Worm (Caenorhabditis elegans) whole organism, young adult: Measurements from ENCODE around the gene T23F2.3.

Experiments
- B0261.1 ChIP-seq: sonication (generic microtip); optimal IDR thresholded peaks from 2 replicates; lab custom pipeline; 2016; ENCODE audit warnings: mild to moderate bottlenecking, missing genetic modification characterization, moderate library complexity, missing compliant biosample characterization
- D2030.7 ChIP-seq: fragments of 200-800 bp; sonication (Bioruptor generic); IDR thresholded peaks from 2 replicates; pipeline ENCODE4 v1.3.6; 2022; ENCODE audit warnings: missing genetic modification reagents, missing genetic modification characterization, missing compliant biosample characterization
- F22D6.2 ChIP-seq: sonication (generic microtip); optimal IDR thresholded peaks from 2 replicates; lab custom pipeline; 2016; ENCODE audit warnings: mild to moderate bottlenecking, missing genetic modification characterization, missing compliant biosample characterization
- F37B4.10 ChIP-seq: fragments of 200-800 bp; sonication (Bioruptor generic); IDR thresholded peaks from 2 replicates; pipeline ENCODE4 v1.3.6; 2022; ENCODE audit warnings: missing genetic modification characterization, missing compliant biosample characterization
- F52B5.7 ChIP-seq: sonication (generic microtip); optimal IDR thresholded peaks from 2 replicates; lab custom pipeline; 2016; ENCODE audit warnings: mild to moderate bottlenecking, missing genetic modification characterization, missing compliant biosample characterization
- T07F8.4 ChIP-seq: sonication (generic microtip); optimal IDR thresholded peaks from 2 replicates; lab custom pipeline; 2016; ENCODE audit warnings: mild to moderate bottlenecking, missing genetic modification characterization, moderate library complexity, missing compliant biosample characterization
- Y53G8AR.9 ChIP-seq: fragments of 200-800 bp; sonication (Bioruptor generic); conservative IDR thresholded peaks from 2 replicates; pipeline ENCODE4 v1.3.6; 2022; ENCODE audit warnings: missing genetic modification reagents, missing genetic modification characterization, missing compliant biosample characterization
- Y95B8A.8 ChIP-seq: fragments of 200-800 bp; sonication (Bioruptor generic); IDR thresholded peaks from 2 replicates; pipeline ENCODE4 v1.3.6; 2022; ENCODE audit warnings: missing genetic modification reagents, missing genetic modification characterization, missing compliant biosample characterization
- attf-3 ChIP-seq: fragments of 200-800 bp; sonication (Bioruptor generic); conservative IDR thresholded peaks from 2 replicates; pipeline ENCODE4 v1.3.6; 2022; ENCODE audit warnings: missing genetic modification reagents, missing genetic modification characterization, missing compliant biosample characterization
- ccch-3 ChIP-seq: fragments of 200-800 bp; sonication (Bioruptor generic); optimal IDR thresholded peaks from 2 replicates; lab custom pipeline; 2018; ENCODE audit warnings: mild to moderate bottlenecking, missing genetic modification characterization, missing compliant biosample characterization
- cebp-1 ChIP-seq, 2 experiments: fragments of 200-800 bp in 1 of 2; sonication (Bioruptor generic) in 1 of 2; sonication (generic microtip) in 1 of 2; IDR thresholded peaks in 1 of 2; optimal IDR thresholded peaks in 1 of 2; 2 replicates each; pipeline versions ENCODE4 v1.3.6 to Lab custom; 2017 to 2022; ENCODE audit warnings: missing compliant biosample characterization in 2 of 2, missing genetic modification characterization in 2 of 2, mild to moderate bottlenecking in 1 of 2, missing genetic modification reagents in 1 of 2, moderate library complexity in 1 of 2
- ceh-79 ChIP-seq: sonication (generic microtip); optimal IDR thresholded peaks from 2 replicates; lab custom pipeline; 2017; ENCODE audit warnings: mild to moderate bottlenecking, missing genetic modification characterization, missing compliant biosample characterization
- chd-7 ChIP-seq: sonication (generic microtip); optimal IDR thresholded peaks from 2 replicates; lab custom pipeline; 2016; ENCODE audit warnings: mild to moderate bottlenecking, missing genetic modification characterization, moderate library complexity, missing compliant biosample characterization
- die-1 ChIP-seq: sonication (generic microtip); optimal IDR thresholded peaks from 2 replicates; lab custom pipeline; 2016; ENCODE audit warnings: missing genotype, mild to moderate bottlenecking, missing genetic modification characterization, missing compliant biosample characterization
- dpff-1 ChIP-seq: sonication (generic microtip); optimal IDR thresholded peaks from 2 replicates; lab custom pipeline; 2017; ENCODE audit warnings: mild to moderate bottlenecking, missing genetic modification characterization, missing compliant biosample characterization
- ets-4 ChIP-seq: fragments of 200-800 bp; sonication (Bioruptor generic); optimal IDR thresholded peaks from 2 replicates; lab custom pipeline; 2018; ENCODE audit warnings: mild to moderate bottlenecking, missing genetic modification characterization, missing compliant biosample characterization
- fkh-3 ChIP-seq: sonication (generic microtip); optimal IDR thresholded peaks from 2 replicates; lab custom pipeline; 2016; ENCODE audit warnings: mild to moderate bottlenecking, missing genetic modification characterization, missing compliant biosample characterization
- him-1 ChIP-seq: sonication (generic microtip); optimal IDR thresholded peaks from 2 replicates; lab custom pipeline; 2016; ENCODE audit warnings: missing genotype, missing genetic modification reagents, missing genetic modification characterization, missing compliant biosample characterization
- hmg-1.2 ChIP-seq: fragments of 200-800 bp; sonication (Bioruptor generic); IDR thresholded peaks from 2 replicates; pipeline ENCODE4 v1.3.6; 2022; ENCODE audit warnings: missing genetic modification reagents, missing genetic modification characterization, missing compliant biosample characterization
- hsf-1 ChIP-seq: fragments of 200-800 bp; sonication (Bioruptor generic); IDR thresholded peaks from 2 replicates; pipeline ENCODE4 v1.3.6; 2022; ENCODE audit warnings: missing genetic modification reagents, missing genetic modification characterization, missing compliant biosample characterization
- lag-1 ChIP-seq: fragments of 200-800 bp; sonication (Bioruptor generic); IDR thresholded peaks from 2 replicates; pipeline ENCODE4 v1.3.6; 2022; ENCODE audit warnings: missing genetic modification reagents, missing genetic modification characterization, missing compliant biosample characterization
- let-526 ChIP-seq: fragments of 200-800 bp; sonication (Bioruptor generic); IDR thresholded peaks from 2 replicates; pipeline ENCODE4 v1.3.6; 2022; ENCODE audit warnings: missing genetic modification reagents, missing genetic modification characterization, missing compliant biosample characterization
- let-607 ChIP-seq, 2 experiments: fragments of 200-800 bp in 1 of 2; sonication (Bioruptor generic) in 1 of 2; sonication (generic microtip) in 1 of 2; optimal IDR thresholded peaks; 2 replicates each; lab custom pipeline; 2016 to 2018; ENCODE audit warnings: mild to moderate bottlenecking in 2 of 2, missing compliant biosample characterization in 2 of 2, missing genetic modification characterization in 2 of 2, moderate library complexity in 2 of 2, missing genotype in 1 of 2
- lin-26 ChIP-seq: fragments of 200-800 bp; sonication (Bioruptor generic); IDR thresholded peaks from 2 replicates; pipeline ENCODE4 v1.3.6; 2022; ENCODE audit warnings: missing genetic modification reagents, missing genetic modification characterization, missing compliant biosample characterization
- lin-54 ChIP-seq: fragments of 200-800 bp; sonication (Bioruptor generic); optimal IDR thresholded peaks from 2 replicates; lab custom pipeline; 2018; ENCODE audit warnings: mild to moderate bottlenecking, missing genetic modification characterization, missing compliant biosample characterization
- madf-3 ChIP-seq: fragments of 200-800 bp; sonication (Bioruptor generic); IDR thresholded peaks from 2 replicates; pipeline ENCODE4 v1.3.6; 2022; ENCODE audit warnings: missing genetic modification reagents, missing genetic modification characterization, missing compliant biosample characterization
- mel-28 ChIP-seq: sonication (generic microtip); optimal IDR thresholded peaks from 2 replicates; lab custom pipeline; 2016; ENCODE audit warnings: borderline replicate concordance, mild to moderate bottlenecking, missing genetic modification characterization, missing compliant biosample characterization
- nfya-2 ChIP-seq: fragments of 200-800 bp; sonication (Bioruptor generic); IDR thresholded peaks from 2 replicates; pipeline ENCODE4 v1.3.6; 2022; ENCODE audit warnings: missing genetic modification reagents, missing genetic modification characterization, missing compliant biosample characterization
- nhr-179 ChIP-seq: sonication (generic microtip); optimal IDR thresholded peaks from 2 replicates; lab custom pipeline; 2016; ENCODE audit warnings: mild to moderate bottlenecking, missing genetic modification characterization, missing compliant biosample characterization
- nhr-27 ChIP-seq: fragments of 200-800 bp; sonication (Bioruptor generic); optimal IDR thresholded peaks from 2 replicates; lab custom pipeline; 2018; ENCODE audit warnings: mild to moderate bottlenecking, missing genetic modification characterization, moderate library complexity, missing compliant biosample characterization
- pbrm-1 ChIP-seq: fragments of 200-800 bp; sonication (Bioruptor generic); IDR thresholded peaks from 2 replicates; pipeline ENCODE4 v1.3.6; 2022; ENCODE audit warnings: missing genetic modification reagents, missing genetic modification characterization, missing compliant biosample characterization
- rec-8 ChIP-seq, 2 experiments: sonication (generic microtip); optimal IDR thresholded peaks; 2 replicates each; lab custom pipeline; 2016; ENCODE audit warnings: mild to moderate bottlenecking in 2 of 2, missing genetic modification characterization in 2 of 2, missing genetic modification reagents in 2 of 2, missing genotype in 2 of 2, missing biosample characterization in 1 of 2, missing compliant biosample characterization in 1 of 2, moderate library complexity in 1 of 2
- snpc-3.4 ChIP-seq: sonication (generic microtip); optimal IDR thresholded peaks from 2 replicates; lab custom pipeline; 2017; ENCODE audit warnings: missing genetic modification characterization, mild to moderate bottlenecking, missing compliant biosample characterization, antibody characterized with exemption, moderate library complexity, missing genotype, missing genetic modification reagents
- somi-1 ChIP-seq: fragments of 200-800 bp; sonication (Bioruptor generic); optimal IDR thresholded peaks from 2 replicates; lab custom pipeline; 2018; ENCODE audit warnings: mild to moderate bottlenecking, missing genetic modification characterization, missing compliant biosample characterization
- tbp1 ChIP-seq: fragments of 200-800 bp; sonication (Bioruptor generic); optimal IDR thresholded peaks from 2 replicates; lab custom pipeline; 2018; ENCODE audit warnings: mild to moderate bottlenecking, missing genetic modification characterization, missing compliant biosample characterization
- zfh-2 ChIP-seq: fragments of 200-800 bp; sonication (Bioruptor generic); conservative IDR thresholded peaks from 2 replicates; pipeline ENCODE4 v1.3.6; 2022; ENCODE audit warnings: missing genetic modification reagents, missing genetic modification characterization, missing compliant biosample characterization
- ztf-18 ChIP-seq: sonication (generic microtip); optimal IDR thresholded peaks from 2 replicates; lab custom pipeline; 2016; ENCODE audit warnings: missing genotype, mild to moderate bottlenecking, missing genetic modification characterization, missing compliant biosample characterization
- ztf-22 ChIP-seq: fragments of 200-800 bp; sonication (Bioruptor generic); optimal IDR thresholded peaks from 2 replicates; lab custom pipeline; 2018; ENCODE audit warnings: mild to moderate bottlenecking, missing genetic modification characterization, moderate library complexity, missing compliant biosample characterization
- ztf-25 ChIP-seq: fragments of 200-800 bp; sonication (Bioruptor generic); IDR thresholded peaks from 2 replicates; pipeline ENCODE4 v1.3.6; 2022; ENCODE audit warnings: missing genetic modification reagents, missing genetic modification characterization, missing compliant biosample characterization
- ztf-26 ChIP-seq: sonication (generic microtip); optimal IDR thresholded peaks from 2 replicates; lab custom pipeline; 2017; ENCODE audit warnings: missing genetic modification characterization, missing compliant biosample characterization

T23F2.3 gene

DNA sequence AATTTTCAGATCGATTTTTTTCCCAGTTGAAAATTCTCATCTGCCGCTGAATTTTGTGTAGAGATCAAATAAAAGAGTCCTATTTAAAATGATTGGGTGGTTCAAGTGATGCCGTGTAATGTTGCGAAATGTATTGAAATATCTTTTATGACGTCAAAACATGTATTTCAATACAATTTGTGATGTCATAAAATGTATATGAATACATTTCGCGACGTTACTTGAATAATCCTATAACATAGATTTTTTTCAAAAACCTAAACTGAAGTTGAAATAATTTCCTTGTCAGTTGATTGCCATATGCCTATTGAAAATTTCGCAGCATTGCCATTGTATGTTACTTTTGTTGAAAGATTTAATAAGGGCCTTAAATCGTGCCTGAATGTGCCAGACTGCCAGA lies 22.6 kb downstream of the T23F2.3 start, which contains the start of gene F55D1.1:
TSS of gene F55D1.1 (plus strand) at position 301 of the 400 bp plus-strand sequence.
- TF ChIP-seq attf-3 (GFP tag; lab: Robert Waterston, UW), result no peak
- TF ChIP-seq pbrm-1, result no peak
- TF ChIP-seq die-1 (tag; lab: Kevin White, UChicago), result no peak
- no peak for TF ChIP-seq somi-1
- no peak for TF ChIP-seq ccch-3 (GFP tag; lab: Kevin White, UChicago)
- TF ChIP-seq nfya-2 (GFP tag; lab: Robert Waterston, UW), result no peak
- TF ChIP-seq let-607 (tag; optimal IDR thresholded peaks at IDR 0.05; lab: Kevin White, UChicago), result no peak
- TF ChIP-seq T07F8.4 (tag; lab: Kevin White, UChicago), result no peak

DNA sequence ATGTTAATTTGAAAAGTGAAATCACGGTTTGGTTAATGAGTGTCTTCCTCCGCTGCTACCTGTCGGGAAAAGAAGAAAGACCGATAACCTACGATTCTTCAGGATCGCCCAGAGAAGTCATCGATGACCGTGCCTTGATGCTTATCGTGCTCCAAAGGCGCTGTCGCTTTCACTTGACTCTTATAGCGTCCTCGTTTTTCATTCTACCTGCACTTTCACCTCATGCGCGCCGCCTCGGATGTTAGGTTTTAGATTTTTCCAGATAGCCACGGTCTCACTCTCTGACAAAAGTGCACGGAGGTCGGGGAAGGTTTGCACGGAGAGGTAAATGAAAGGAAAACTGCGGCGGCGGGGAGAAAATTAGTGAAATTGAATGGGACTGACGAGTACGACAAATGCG lies 23.3 kb downstream of the T23F2.3 start:
- no peak for TF ChIP-seq hsf-1 (GFP tag; lab: Robert Waterston, UW)
- 0 out of 2 replicates have a peak, but pooled peaks have one; percentile 17 for TF ChIP-seq zfh-2

DNA sequence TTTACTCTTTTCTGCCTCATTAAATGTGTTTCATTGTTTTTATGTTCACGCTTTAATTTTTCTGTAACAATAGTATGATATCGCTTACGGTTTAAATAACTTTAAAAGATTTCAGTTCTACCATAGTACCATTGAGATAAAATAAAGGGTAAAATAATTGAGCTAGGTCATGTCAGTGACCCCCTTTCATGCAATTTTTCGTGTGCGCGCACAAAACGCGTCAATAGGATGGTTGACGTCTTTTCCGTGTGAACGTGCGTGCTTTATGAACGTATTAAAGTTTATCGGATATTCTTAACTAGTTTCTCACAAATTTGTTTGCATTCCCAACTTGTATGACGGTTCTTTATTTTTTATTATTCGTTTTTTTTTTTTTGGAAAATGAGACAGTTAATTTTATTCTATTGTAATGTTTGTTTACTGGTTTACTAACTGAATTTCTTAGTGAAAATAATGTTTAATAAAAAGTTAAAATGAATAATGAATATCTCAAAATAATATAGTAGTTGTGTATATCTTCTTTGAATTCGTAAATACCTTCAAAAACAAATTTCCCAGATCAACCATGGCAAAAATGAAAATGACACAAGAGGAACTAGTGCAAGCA lies 26.1 kb downstream of the T23F2.3 start, which contains the start of gene C25F6.1:
TSS of gene C25F6.1 (plus strand) at position 557 of the 607 bp plus-strand sequence.
- TF ChIP-seq Y95B8A.8 (GFP tag; lab: Robert Waterston, UW) (no peak), ztf-18 (peak; percentile 78)

DNA sequence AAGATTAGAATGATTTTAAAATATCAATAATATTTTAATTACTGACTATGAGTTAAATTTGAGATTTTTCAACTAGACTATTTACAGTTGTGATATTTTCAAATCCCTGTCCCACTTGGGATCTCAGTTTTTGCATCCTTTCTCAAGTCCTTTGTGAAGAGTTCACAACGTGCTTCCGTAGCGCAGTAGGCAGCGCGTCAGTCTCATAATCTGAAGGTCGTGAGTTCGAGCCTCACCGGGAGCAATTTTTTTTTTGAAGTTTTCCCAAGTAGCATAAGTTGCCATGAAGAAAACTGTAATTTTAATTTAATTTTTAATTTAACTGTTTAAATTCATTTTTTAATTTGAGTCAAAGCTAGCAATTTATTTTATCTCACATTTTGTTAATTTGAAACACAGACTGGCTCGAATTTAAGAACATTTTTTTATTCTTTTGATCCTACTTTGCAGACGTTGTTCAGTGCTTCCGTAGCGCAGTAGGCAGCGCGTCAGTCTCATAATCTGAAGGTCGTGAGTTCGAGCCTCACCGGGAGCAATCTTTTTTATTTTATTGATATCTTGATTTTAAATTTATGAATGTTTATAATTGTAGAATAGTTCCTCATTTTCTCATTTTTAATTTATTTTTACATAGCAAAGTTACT lies 26.7 kb downstream of the T23F2.3 start:
- TF ChIP-seq ztf-26 (no peak), hmg-1.2 (peak; percentile 41; the same call in 1 of the 2 replicates), him-1 (tag; lab: Kevin White, UChicago) (peak; percentile 68), tbp1 (peak; percentile 85), lin-54 (GFP tag; lab: Kevin White, UChicago) (peak; percentile 9), D2030.7 (peak; percentile 73; the same call in 1 of the 2 replicates), fkh-3 (tag; lab: Kevin White, UChicago) (no peak), ztf-22 (GFP tag; lab: Kevin White, UChicago) (no peak), snpc-3.4 (peak; percentile 63), ets-4 (GFP tag; lab: Kevin White, UChicago) (no peak), lag-1 (GFP tag; lab: Robert Waterston, UW) (no peak), Y53G8AR.9 (GFP tag; lab: Robert Waterston, UW) (no peak), rec-8 (tag; optimal IDR thresholded peaks at IDR 0.05; lab: Kevin White, UChicago) (peak in 1 of 2 experiments; percentile 13), ztf-25 (GFP tag; lab: Robert Waterston, UW) (0 out of 2 replicates have a peak, but pooled peaks have one; percentile 28), mel-28 (no peak), lin-26 (GFP tag; lab: Robert Waterston, UW) (peak; percentile 83), chd-7 (no peak), dpff-1 (no peak), B0261.1 (peak; percentile 78), nhr-179 (tag; lab: Kevin White, UChicago) (no peak), nhr-27 (no peak), pbrm-1 (peak; percentile 53), F22D6.2 (tag; lab: Kevin White, UChicago) (no peak), F37B4.10 (GFP tag; lab: Robert Waterston, UW) (no peak), cebp-1 (GFP tag; IDR thresholded peaks at IDR 0.05; lab: Robert Waterston, UW) (no peak), cebp-1 (tag; optimal IDR thresholded peaks at IDR 0.05; lab: Kevin White, UChicago) (peak; percentile 33), F52B5.7 (tag; lab: Kevin White, UChicago) (no peak), Y95B8A.8 (GFP tag; lab: Robert Waterston, UW) (no peak), ceh-79 (tag; lab: Kevin White, UChicago) (no peak), zfh-2 (no peak), let-526 (GFP tag; lab: Robert Waterston, UW) (no peak), madf-3 (GFP tag; lab: Robert Waterston, UW) (no peak)
